Fruit fly (Drosophila melanogaster) whole organism, adult: ENCODE results near the gene Or85a.

Experiments used
- CG11617 ChIP-seq: fragments of 200-800 bp; sonication (Bioruptor generic); optimal IDR thresholded peaks from 2 replicates; lab custom pipeline; 2017; ENCODE audit warnings: mild to moderate bottlenecking, missing biosample characterization, missing genetic modification reagents, missing genetic modification characterization
- CG12768 ChIP-seq: fragments of 200-800 bp; sonication (Bioruptor generic); optimal IDR thresholded peaks from 2 replicates; lab custom pipeline; 2017; ENCODE audit warnings: missing biosample characterization, missing genetic modification characterization, mild to moderate bottlenecking, moderate library complexity, missing genetic modification reagents
- CG14711 ChIP-seq: fragments of 200-800 bp; sonication (Bioruptor generic); optimal IDR thresholded peaks from 2 replicates; lab custom pipeline; 2018; ENCODE audit warnings: missing biosample characterization, mild to moderate bottlenecking, missing genetic modification characterization, moderate library complexity
- CG1620 ChIP-seq: fragments of 200-800 bp; sonication (Bioruptor generic); optimal IDR thresholded peaks from 2 replicates; lab custom pipeline; 2016; ENCODE audit warnings: missing biosample characterization, missing genetic modification characterization
- CG33017 ChIP-seq: fragments of 200-800 bp; sonication (Bioruptor generic); optimal IDR thresholded peaks from 2 replicates; lab custom pipeline; 2018; ENCODE audit warnings: missing biosample characterization, mild to moderate bottlenecking, missing genetic modification characterization, moderate library complexity
- CG7045 ChIP-seq: fragments of 200-800 bp; sonication (Bioruptor generic); optimal IDR thresholded peaks from 2 replicates; lab custom pipeline; 2017; ENCODE audit warnings: missing biosample characterization, mild to moderate bottlenecking, missing genetic modification characterization
- CG7101 ChIP-seq: fragments of 200-800 bp; sonication (Bioruptor generic); optimal IDR thresholded peaks from 2 replicates; lab custom pipeline; 2018; ENCODE audit warnings: missing biosample characterization, mild to moderate bottlenecking, missing genetic modification characterization, moderate library complexity
- Clk ChIP-seq: fragments of 200-800 bp; sonication (Bioruptor generic); optimal IDR thresholded peaks from 2 replicates; lab custom pipeline; 2017; ENCODE audit warnings: missing biosample characterization, missing genetic modification characterization
- Crg-1 ChIP-seq: fragments of 200-800 bp; sonication (Bioruptor generic); optimal IDR thresholded peaks from 2 replicates; lab custom pipeline; 2016; ENCODE audit warnings: missing biosample characterization, missing genetic modification characterization
- Hr96 ChIP-seq: fragments of 200-800 bp; sonication (Bioruptor generic); optimal IDR thresholded peaks from 2 replicates; lab custom pipeline; 2016; ENCODE audit warnings: missing biosample characterization, missing genetic modification characterization
- Mnt ChIP-seq: fragments of 200-800 bp; sonication (Bioruptor generic); optimal IDR thresholded peaks from 2 replicates; lab custom pipeline; 2016; ENCODE audit warnings: missing biosample characterization, mild to moderate bottlenecking, missing genetic modification characterization
- bab1 ChIP-seq: fragments of 200-800 bp; sonication (Bioruptor generic); optimal IDR thresholded peaks from 3 replicates; lab custom pipeline; 2019; ENCODE audit warnings: missing biosample characterization, mild to moderate bottlenecking, missing genetic modification characterization, moderate library complexity
- cic ChIP-seq: fragments of 200-800 bp; sonication (Bioruptor generic); optimal IDR thresholded peaks from 2 replicates; lab custom pipeline; 2017; ENCODE audit warnings: missing biosample characterization, mild to moderate bottlenecking, missing genetic modification characterization, moderate library complexity
- cnc ChIP-seq, 2 experiments: fragments of >200 bp; optimal IDR thresholded peaks; 2 replicates each; lab custom pipeline; 2017
- kay ChIP-seq: fragments of 200-800 bp; sonication (Bioruptor generic); peaks from one replicate; lab custom pipeline; 2016; ENCODE audit warnings: missing biosample characterization, missing genetic modification characterization, borderline replicate concordance
- ovo ChIP-seq: fragments of 200-800 bp; sonication (Bioruptor generic); optimal IDR thresholded peaks from 2 replicates; lab custom pipeline; 2016; ENCODE audit warnings: missing biosample characterization, missing genetic modification characterization
- pad ChIP-seq: fragments of 200-800 bp; sonication (Bioruptor generic); optimal IDR thresholded peaks from 3 replicates; lab custom pipeline; 2017; ENCODE audit warnings: missing biosample characterization, missing genetic modification characterization, mild to moderate bottlenecking, moderate library complexity, missing genetic modification reagents
- tj ChIP-seq: fragments of 200-800 bp; sonication (Bioruptor generic); optimal IDR thresholded peaks from 3 replicates; lab custom pipeline; 2017; ENCODE audit warnings: missing biosample characterization, mild to moderate bottlenecking, missing genetic modification characterization, moderate library complexity

Gene Or85a

DNA sequence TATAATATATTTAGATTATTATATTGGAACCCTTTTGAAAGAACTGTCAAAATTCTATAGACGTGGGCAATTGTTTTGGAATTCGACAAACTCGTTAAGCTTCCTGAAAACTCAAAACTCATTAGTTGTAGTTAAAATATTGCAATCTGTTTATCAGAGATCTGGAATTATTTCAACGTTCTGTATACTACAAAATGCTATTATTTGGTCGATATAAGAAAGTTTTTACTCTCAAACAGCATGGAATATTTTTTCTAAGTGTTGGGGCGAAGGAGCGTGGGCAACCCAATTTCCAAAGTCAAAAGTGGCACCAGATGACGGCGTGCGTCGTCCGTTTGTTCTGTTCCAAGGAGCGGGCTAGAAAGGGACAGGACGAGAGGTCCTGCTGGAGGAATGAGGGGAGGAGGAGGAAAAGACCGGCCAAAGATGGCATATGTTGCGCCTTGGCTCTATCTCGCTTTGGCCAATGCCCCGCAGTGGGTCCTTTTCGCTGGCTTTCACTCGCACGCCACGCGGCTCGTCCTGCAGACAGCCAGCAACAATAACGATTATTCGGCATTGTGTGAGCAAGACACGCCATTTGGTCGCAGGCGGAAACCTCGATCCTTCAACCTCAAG, 35.7 kb upstream of the Or85a start:
- TF ChIP-seq tj (GFP tag; lab: Kevin White, UChicago) = no peak

DNA sequence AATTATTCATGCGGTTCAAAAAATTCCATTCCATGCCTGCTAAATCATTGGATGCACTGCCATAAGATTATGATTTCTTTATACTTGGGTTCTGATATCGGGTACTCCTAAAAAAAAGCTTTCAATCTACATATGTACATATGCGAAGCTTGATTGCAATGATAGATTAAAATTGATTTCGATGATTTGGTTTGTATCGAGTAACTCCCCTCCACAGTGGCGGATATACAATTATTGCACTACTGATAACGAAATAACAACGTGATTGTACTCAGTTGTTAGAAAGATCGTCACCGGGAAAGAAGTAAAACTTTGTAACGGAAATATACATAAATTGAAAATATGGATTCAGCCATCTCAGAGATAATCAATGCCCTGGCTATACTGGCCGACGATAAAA, 33.9 kb upstream of the Or85a start, which contains the start of gene Nazo:
Nazo (plus strand) TSS at position 180 of the 400 bp plus-strand sequence.
- no peak for TF ChIP-seq cic
- no peak for TF ChIP-seq cnc (optimal IDR thresholded peaks at IDR 0.05; lab: Kevin White, UChicago)
- no peak for TF ChIP-seq Clk (GFP tag; lab: Kevin White, UChicago)
- TF ChIP-seq tj (GFP tag; lab: Kevin White, UChicago) = no peak
- no peak for TF ChIP-seq CG12768 (GFP tag; lab: Kevin White, UChicago)
- TF ChIP-seq CG14711 (tag; lab: Kevin White, UChicago) = no peak
- no peak for TF ChIP-seq Mnt (GFP tag; lab: Kevin White, UChicago)
- no peak for TF ChIP-seq CG7101 (tag; lab: Kevin White, UChicago)
- TF ChIP-seq pad (GFP tag; lab: Kevin White, UChicago) = no peak
- no peak for TF ChIP-seq Crg-1 (GFP tag; lab: Kevin White, UChicago)
- no peak for TF ChIP-seq Hr96 (GFP tag; lab: Kevin White, UChicago)
- no peak for TF ChIP-seq CG33017 (tag; lab: Kevin White, UChicago)
- no peak for TF ChIP-seq CG7045 (GFP tag; lab: Kevin White, UChicago)
- TF ChIP-seq CG11617 (GFP tag; lab: Kevin White, UChicago) = no peak

DNA sequence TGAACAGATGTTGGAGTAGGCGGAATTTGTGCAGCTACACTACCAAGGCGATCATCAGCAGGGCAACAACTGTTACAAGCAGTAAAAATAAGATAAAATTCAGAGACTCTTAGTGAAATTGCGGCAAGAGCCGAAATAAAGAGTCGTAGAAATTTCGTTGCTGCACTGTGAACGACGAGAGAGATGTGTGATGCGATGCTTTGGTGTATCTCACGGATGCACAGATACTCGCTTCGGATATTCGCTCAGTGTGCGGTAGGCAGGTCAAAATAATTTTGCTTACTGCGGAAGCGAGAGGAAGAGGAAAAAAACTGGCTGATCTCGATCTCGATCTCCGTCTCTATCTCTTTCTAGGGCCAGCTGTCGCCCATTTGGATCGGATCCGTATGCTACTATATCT, 32.8 kb upstream of the Or85a start:
- TF ChIP-seq Hr96 (GFP tag; lab: Kevin White, UChicago) = no peak
- TF ChIP-seq ovo (GFP tag; lab: Kevin White, UChicago) = no peak
- no peak for TF ChIP-seq bab1 (GFP tag; lab: Kevin White, UChicago)
- TF ChIP-seq CG7045 (GFP tag; lab: Kevin White, UChicago) = no peak

DNA sequence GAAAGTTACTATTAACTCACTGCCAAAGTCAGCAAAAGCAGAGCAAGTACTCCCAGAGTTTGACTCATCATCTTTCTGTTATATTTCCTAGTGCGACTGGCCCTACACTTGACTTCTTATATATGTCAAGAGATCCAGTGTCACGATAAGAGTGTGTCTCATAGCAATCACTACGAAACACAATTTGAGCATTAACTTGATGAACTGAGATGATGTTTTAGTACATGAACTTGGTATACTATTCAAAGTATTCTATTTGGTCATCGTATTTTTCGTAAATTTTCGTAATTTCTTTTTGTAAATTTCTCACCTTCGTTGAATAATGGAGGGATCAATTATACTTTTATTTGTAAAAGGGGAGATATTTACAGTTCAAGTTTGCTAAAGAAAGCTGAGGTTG, 31.1 kb upstream of the Or85a start, which contains the start of gene CG11672:
CG11672 (minus strand) TSS at position 101 of the 400 bp plus-strand sequence.
- no peak for TF ChIP-seq CG7045 (GFP tag; lab: Kevin White, UChicago)

DNA sequence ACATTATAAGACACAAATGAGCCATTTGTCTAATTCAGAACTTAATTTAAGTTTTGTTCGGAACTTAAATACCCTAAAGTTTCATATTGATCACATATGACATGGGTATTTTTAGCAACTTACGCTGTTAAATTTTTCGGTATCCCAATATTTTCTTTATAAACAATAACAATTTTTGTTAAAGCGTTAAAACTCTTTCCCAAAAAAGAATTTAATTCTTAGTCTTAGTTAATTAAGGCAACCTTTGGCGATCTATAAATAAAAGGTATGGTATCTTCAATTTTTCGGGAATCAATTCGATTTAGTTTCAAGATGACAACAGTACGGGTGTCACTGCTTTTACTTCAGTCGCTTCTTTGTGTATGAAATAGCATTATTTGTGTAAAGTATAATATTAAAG, 30.6 kb upstream of the Or85a start, which contains the start of gene CG31464:
CG31464 (plus strand) TSS at position 301 of the 400 bp plus-strand sequence.
- TF ChIP-seq bab1 (GFP tag; lab: Kevin White, UChicago) (no peak), Clk (GFP tag; lab: Kevin White, UChicago) (no peak), pad (GFP tag; lab: Kevin White, UChicago) (no peak), CG12768 (GFP tag; lab: Kevin White, UChicago) (no peak), CG14711 (tag; lab: Kevin White, UChicago) (no peak), CG33017 (tag; lab: Kevin White, UChicago) (no peak), CG11617 (GFP tag; lab: Kevin White, UChicago) (no peak), Hr96 (GFP tag; lab: Kevin White, UChicago) (no peak), Crg-1 (GFP tag; lab: Kevin White, UChicago) (no peak), cnc (optimal IDR thresholded peaks at IDR 0.05; lab: Kevin White, UChicago) (no peak), CG1620 (GFP tag; lab: Kevin White, UChicago) (no peak)

DNA sequence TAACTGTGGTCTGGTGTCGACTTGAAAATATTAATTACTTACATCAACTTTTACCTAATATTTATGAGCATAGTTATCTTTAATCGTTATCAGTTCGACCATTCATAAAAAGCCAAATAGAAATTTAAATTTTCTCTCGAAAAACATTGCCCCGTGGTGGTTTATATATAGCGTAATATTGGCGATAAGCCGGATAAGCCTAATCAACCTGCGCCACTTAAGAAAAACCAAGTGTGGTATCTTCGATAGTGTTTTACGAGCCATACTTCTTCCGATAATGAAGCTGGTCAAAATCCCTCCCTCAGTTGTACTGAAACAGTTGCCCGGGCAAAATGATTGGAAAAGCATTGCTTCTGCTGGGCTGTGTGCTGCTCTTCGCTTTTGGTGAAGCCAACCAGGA, 29.5 kb upstream of the Or85a start, which contains the start of gene CG31463:
CG31463 (plus strand) TSS at position 302 of the 400 bp plus-strand sequence.
- TF ChIP-seq CG12768 (GFP tag; lab: Kevin White, UChicago) (no peak), Mnt (GFP tag; lab: Kevin White, UChicago) (no peak), pad (GFP tag; lab: Kevin White, UChicago) (no peak), ovo (GFP tag; lab: Kevin White, UChicago) (no peak), CG7101 (tag; lab: Kevin White, UChicago) (no peak), CG11617 (GFP tag; lab: Kevin White, UChicago) (no peak), bab1 (GFP tag; lab: Kevin White, UChicago) (no peak), Hr96 (GFP tag; lab: Kevin White, UChicago) (no peak), Crg-1 (GFP tag; lab: Kevin White, UChicago) (no peak), cnc (optimal IDR thresholded peaks at IDR 0.05; lab: Kevin White, UChicago) (no peak), CG14711 (tag; lab: Kevin White, UChicago) (no peak), tj (GFP tag; lab: Kevin White, UChicago) (no peak), CG1620 (GFP tag; lab: Kevin White, UChicago) (no peak)

DNA sequence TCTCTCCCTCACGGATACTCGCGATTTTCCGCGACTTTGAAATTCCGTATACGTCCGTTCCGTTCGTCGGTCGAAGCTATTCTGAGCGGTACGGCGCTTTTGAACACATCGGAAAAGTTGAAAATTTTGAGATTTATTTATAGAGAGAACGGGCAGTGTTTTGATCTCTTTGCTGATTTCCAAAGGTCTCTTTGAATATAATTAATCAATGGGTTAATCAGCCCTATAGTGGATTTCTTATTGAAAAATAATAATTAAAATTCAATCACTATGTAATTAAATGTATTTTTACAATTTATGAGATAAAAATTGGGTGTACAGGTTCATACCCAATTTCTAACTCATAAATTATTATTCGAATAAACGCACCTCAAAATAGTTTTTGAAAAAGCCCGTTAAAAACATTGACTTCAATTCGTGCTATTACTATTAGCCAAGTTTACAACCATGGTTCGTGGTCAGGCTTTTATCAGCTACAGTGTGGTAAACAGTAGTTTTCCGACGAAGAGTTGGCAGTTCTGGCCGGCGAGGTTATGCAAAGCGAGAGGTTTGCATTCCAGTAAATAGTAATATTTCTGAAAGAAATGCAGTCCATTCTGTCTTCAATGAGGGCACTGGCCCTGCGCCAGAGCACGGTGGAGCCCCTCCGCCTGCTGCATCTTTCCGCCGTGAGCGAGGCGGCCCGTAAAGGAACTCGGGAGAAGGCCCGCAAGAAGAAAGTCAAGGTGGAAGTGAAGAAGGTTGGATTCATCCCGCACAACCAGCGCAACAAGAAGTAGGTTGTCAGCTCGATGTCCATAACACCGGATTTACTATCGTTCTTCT, 20.4 kb upstream of the Or85a start, which contains the start of the genes CG9626 and mRpL1:
CG9626 (minus strand) TSS at position 51 of the 825 bp plus-strand sequence.
mRpL1 (plus strand) TSS at position 513 of the 825 bp plus-strand sequence.
- TF ChIP-seq CG11617 (GFP tag; lab: Kevin White, UChicago) (peak; percentile 0), Mnt (GFP tag; lab: Kevin White, UChicago) (peak; percentile 50), CG1620 (GFP tag; lab: Kevin White, UChicago) (no peak), pad (GFP tag; lab: Kevin White, UChicago) (peak; percentile 19), CG7101 (tag; lab: Kevin White, UChicago) (peak; percentile 8), kay (GFP tag; lab: Kevin White, UChicago) (peak; percentile 73), bab1 (GFP tag; lab: Kevin White, UChicago) (peak; percentile 34), tj (GFP tag; lab: Kevin White, UChicago) (no peak)
